Fruit fly (Drosophila melanogaster) ovary, adult (tissue): ENCODE data around the gene osa.

Experiments used
- CG17801 ChIP-seq: fragments of 200-800 bp; optimal IDR thresholded peaks from 2 replicates; lab custom pipeline; 2019; ENCODE audit warnings: missing biosample characterization, mild to moderate bottlenecking, missing genetic modification characterization, moderate library complexity; ENCODE audit not compliant: partially characterized antibody

Gene osa

DNA sequence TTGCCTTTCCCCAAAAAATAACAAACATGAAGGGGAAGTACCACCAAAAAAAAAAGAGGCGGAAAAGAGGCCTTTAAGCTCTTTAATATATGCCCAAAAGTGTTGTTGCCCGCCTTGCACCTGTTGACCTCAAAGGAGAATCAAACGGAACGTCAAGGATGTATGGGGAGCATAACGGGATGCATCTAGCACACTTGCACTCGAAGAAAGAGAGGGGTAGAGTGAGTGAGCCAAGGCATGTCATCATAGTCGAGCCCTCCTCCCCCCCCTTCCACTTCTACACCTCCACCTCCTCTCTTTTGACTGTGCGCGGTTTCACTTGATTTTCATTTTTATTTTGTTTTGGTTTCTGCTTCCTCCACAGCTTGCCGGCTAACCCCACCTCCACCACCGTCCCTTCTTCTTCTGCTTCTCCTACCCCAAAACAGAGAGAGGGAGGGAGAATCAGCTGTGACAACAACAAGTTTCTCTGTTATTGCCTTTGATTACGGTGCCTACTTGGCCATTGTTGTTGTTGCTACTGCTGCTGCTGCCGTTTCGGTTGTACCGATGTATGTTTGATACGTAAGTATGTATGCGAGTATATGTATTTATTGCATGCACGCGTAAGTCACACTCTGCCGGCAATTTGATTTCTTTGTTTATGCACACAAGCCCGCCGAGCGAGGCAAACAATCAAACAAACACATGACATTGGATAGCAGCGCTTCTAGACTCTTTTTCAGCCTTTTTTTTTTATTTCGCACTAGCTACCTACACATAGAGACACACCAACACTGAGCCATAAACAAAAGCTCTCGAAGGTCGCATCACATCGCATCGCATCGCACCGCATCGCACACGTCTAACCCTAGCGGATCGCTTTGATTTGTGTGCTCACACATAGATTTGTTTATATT, 5.3 kb downstream of the osa start:
- TF ChIP-seq CG17801: no peak

- TF ChIP-seq CG17801: no peak
These were observed 6.5 kb downstream of the osa start for dm6 chr3R:17711646-17711975.

DNA sequence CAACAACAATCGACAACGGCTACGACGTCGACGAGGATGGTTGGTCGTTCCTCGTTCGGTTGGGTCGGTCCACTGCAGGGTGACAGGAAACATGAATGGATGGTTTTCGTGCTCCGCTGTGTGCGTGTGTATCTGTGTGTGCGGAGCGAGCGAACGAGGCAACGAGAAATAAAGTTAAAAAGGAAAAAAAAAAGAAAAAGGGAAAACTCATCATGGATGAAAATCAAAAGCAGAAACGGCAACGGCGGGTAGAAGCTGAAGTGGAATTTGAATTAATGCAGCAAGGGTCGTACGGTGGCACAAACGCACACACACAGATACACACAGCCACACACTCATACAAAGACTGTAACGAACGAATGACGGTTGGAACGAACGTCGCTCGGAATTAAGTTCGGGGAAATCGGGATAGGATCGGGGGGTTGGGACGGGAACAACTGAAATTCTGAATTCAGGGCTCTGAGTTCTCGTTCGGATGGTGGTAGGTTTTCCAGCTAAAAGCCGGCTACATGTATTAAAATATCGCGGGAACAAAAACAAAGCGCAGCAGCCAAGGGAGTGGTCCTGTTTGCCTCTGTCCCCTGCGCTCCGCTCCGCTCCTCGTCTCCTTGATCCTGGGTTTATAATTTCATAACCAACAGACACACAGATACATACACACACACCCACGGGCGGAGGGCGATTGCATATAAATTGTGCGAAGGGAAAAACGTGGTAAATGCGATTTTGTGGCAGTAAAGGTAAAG, 7.1 kb downstream of the osa start:
- no peak for TF ChIP-seq CG17801

dm6 chr3R:17710418-17710817, 7.7 kb downstream of the osa start:
- no peak for TF ChIP-seq CG17801

DNA sequence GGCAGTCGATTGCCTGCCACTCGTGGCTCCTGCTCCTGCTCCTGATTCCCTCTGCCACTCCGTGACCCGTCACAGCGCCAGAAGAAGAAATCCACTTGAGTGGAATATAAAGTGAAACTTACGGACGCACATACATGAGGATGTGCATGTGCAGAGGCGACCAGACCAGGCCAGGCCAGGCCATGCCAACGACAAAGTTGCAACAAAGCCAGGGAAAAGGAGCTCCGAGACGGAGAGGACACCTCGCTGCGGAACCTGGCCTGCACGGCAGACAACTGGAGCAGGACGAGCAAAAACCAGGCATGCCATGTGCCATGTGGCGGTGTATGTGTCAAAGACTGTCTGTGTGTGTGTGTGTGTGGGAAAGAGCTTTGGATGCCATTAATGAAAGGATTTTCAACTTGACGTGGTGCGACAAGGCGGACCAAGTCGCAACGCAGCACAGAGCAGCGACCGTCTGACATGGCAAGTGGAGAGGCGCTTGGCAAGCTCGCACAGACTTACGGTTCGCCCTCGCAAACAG, 8.5 kb downstream of the osa start:
- no peak for TF ChIP-seq CG17801

dm6 chr3R:17708778-17709476, 9.2 kb downstream of the osa start:
- no peak for TF ChIP-seq CG17801

DNA sequence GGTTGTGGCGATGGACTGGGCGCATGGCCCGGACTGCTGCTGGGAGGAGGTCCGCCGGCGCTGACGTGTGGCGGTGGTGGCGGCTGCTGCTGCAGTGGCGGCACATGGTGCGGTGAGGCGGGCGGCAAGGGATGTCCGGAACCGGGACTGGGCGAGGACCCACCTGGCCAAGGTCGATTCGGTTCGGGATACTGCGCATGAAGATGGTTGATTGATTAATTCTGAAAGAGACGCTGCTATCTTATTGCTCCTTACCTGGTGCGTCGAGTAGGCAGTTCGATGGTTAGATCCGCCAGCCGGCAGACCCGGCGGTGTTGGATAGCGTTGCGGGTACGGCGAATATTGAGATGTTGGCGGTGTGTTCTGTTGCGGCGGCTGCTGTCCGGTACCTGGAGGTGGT, 10.4 kb downstream of the osa start:
- TF ChIP-seq CG17801: no peak

DNA sequence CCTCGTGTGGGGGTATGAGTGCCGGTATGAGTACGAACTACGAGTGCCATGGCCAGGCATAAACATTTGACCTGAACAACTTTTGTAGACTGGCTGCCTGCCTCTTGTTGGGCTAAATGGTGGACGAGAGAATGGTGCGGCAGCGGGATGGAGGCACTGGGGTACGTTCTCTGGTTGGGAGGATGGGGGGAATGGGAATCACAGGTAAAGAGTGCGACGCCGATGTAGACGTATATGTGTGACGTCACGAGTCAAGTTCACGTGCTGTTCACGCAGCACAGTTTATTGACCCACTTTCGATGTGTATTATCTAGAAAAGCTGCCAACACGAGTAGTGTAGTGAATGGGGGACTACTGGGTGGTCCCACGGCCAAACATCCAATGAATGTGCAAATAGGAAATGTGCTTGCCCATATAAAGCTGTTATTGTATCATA, 11.2 kb downstream of the osa start:
- no peak for TF ChIP-seq CG17801

DNA sequence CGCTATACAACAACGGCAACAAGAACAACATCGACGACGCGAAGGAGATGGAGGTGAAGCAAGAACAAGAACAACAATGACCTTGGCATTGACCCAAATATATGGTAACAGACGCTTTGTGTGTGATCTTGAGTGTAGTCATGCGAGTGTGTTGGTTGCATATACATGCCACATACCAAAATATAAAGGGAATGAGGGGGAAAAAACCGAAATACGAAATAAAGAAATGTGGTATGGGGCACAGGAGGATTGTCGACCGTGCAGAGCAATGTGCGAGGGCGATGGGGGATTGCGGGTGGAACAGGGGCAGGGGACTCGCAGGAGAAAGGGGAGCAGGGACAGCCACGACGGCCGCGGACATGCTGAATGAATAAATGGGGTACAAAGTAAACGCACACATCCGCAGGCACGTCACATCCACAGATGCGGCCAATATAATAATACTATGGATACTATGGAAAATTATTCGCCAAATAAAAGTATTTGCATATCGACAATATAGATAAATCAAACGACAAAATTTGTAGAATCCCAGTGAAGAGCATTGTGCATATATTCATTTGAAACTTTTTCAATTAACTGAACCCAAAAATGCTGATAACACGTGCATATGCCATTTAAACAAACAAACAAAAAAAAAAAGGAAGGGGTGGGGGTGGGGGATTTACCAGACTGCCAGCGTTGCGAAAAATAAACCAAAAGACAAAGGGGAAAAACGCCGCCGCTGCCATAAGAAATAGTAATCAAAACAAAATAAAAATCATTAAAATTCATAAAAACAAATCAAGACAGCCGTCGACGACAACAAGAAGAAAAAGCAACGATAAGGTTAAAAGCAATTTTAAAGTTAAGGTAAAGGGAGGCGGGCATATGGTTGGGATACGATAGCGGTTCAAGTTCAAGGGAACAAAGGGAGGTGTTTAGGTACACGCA, 12.0 kb downstream of the osa start:
- TF ChIP-seq CG17801: peak; percentile 70

DNA sequence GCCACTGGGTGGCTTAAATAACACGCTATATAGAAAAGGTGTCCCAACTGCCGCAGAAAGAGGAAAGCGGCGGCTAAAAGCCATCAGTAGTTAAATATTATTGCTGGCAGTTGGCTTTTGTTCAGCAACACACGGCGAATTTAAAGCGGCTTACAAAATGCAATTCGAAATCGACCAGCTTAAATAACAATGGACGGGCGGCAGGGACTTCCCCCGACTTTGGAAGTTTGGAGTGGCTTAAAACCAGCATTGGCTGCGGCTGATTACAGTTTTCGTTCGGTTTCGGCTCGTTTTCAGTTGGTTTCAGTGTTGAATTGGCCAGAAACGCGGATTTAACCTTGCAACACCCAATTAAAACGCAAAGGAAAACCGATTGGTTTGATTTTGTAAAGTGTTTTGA, 13.0 kb downstream of the osa start:
- no peak for TF ChIP-seq CG17801

dm6 chr3R:17704538-17704854, 13.7 kb downstream of the osa start:
- no peak for TF ChIP-seq CG17801

DNA sequence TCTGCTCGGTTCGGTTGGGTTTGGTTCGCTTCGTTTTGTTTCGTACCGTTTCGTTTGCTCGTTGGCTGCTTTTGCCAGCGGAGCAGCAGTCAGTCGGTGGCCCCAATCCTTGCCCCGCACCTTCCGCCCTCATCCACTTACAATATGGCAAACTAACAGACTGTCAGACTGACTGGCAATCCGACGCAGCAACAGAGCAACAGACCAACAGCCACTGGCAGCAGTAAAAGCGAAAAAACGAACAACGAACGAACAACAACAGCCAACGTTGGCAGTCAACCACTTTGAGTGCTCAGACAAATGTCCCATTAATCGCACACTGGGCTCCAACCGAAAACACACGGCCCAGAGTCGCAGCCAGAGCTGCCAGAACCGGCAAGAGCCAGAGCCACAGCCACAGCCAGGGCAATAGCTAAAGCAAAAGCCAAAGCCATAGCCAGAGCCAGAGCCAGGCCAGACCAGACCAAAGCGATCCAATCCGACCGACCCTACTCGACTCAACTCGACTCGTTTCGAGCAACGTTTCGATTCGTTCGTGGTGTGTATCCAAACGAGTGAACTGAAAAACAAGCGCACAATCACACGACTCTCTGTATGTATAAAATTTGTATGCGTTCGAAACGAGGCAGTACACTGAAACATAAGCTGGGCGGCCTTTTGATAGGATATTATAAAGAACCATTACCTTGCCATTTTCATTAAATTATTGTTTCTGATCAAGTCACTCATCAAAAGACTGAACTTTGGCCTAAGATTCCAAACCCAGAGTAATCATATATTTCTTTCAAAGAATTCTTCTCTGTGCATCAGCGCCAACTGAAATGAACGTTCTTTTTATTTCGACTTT, 14.2 kb downstream of the osa start:
- TF ChIP-seq CG17801: peak; percentile 98

DNA sequence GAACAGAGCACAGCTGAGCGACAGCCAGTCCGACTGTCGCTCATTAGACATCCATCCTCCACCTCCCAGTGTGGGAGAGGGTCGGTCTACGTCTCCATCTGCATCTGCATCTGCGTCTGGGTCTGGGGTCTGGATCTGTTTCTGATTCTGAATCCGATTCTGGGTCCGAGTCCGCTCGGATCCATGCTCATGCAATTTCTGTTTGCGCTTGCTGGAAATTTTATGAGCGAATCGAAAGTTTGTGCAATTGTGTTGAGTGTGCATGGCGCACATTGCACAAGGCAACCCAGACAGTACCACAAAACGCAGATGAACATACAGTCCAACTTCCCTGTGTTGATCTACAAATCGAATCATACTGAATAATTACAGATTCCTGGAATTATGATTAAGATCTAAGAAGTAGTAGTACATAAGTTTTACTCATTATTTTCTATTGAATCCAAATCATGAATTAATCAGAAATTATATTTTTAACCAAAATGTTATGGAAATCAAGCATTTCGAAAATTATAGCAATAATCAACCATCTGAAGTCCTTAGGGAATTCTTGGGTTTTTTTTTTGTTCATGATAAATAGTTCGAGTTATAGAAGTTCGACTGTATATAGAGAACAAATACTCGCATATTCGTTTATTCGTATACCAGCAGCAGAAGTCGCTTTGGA, 15.0 kb downstream of the osa start:
- peak; percentile 87 for TF ChIP-seq CG17801
